Worm (Caenorhabditis elegans) whole organism, young adult: ENCODE data around the gene clc-28.

Source experiments
- ceh-79 ChIP-seq: sonication (generic microtip); optimal IDR thresholded peaks from 2 replicates; lab custom pipeline; 2017; ENCODE audit warnings: mild to moderate bottlenecking, missing genetic modification characterization, missing compliant biosample characterization
- rcor-1 ChIP-seq: fragments of 200-800 bp; sonication (Bioruptor generic); IDR thresholded peaks from 2 replicates; pipeline ENCODE4 v1.3.6; 2022; ENCODE audit warnings: missing genetic modification reagents, missing genetic modification characterization, missing compliant biosample characterization

- TF ChIP-seq ceh-79: no peak
- no peak for TF ChIP-seq rcor-1 (GFP tag; lab: Robert Waterston, UW)
Observed at ce11 chrIII:8356407-8356881, 17.2 kb upstream of the clc-28 start.
